Fruit fly (Drosophila melanogaster): ENCODE data around the gene CG14395.

DNA sequence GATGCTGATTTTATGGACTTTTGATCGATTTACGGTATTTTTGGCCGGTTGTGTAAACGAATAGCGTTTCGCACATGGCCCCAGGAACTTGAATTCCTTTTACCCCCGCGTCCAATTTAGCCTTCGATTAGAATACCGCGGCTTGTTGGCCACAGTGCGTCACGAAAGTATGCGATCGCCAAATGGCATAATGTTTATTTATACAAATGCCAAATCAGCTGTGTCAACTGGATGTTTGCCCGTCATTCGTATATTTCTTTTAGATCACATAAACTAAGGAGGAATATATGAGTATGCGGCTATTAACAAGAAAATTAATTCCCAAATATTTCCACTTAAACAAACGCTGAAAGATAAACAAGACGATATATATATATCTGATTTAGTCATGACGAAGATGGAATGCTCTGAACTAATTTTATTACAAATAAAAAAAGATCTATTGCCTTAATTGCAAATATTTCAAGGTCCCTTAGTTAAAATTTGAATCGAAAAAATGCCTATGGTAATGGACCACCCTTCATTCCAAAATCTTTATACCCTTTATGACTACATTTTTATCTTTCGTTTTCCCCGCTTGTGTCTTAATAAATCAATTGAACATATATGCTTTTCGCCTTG lies 5.6 kb upstream of the CG14395 start:
- TF ChIP-seq lola (GFP tag; optimal IDR thresholded peaks at IDR 0.05) = no peak
- no peak for TF ChIP-seq Mio (GFP tag; optimal IDR thresholded peaks at IDR 0.05)
- TF ChIP-seq pan (optimal IDR thresholded peaks at IDR 0.05) = no peak
- TF ChIP-seq Hr78 (GFP tag; optimal IDR thresholded peaks at IDR 0.05) = no peak
- TF ChIP-seq psq (GFP tag; optimal IDR thresholded peaks at IDR 0.05) = no peak
- TF ChIP-seq ey (GFP tag; optimal IDR thresholded peaks at IDR 0.05) = no peak
- no peak for TF ChIP-seq br (GFP tag; optimal IDR thresholded peaks at IDR 0.05)
- no peak for TF ChIP-seq CG32264 (GFP tag; optimal IDR thresholded peaks at IDR 0.05)
- no peak for TF ChIP-seq woc (GFP tag; optimal IDR thresholded peaks at IDR 0.05)
- TF ChIP-seq h (GFP tag; optimal IDR thresholded peaks at IDR 0.05) = no peak
- no peak for TF ChIP-seq CrebA (GFP tag; optimal IDR thresholded peaks at IDR 0.05; ENCODE audit: borderline replicate concordance)
- TF ChIP-seq Abd-B (GFP tag; optimal IDR thresholded peaks at IDR 0.05) = no peak

Measured in whole organism, wandering third instar larva.